Fruit fly (Drosophila melanogaster) whole organism, embryonic: ENCODE data around the gene Sf3b6.

Experiments used
- CG10147 ChIP-seq: fragments of 200-800 bp; sonication (Bioruptor generic); optimal IDR thresholded peaks from 2 replicates; lab custom pipeline; 2019; ENCODE audit warnings: missing biosample characterization, mild to moderate bottlenecking, missing genetic modification characterization, moderate library complexity
- CG1024 ChIP-seq: fragments of 200-800 bp; sonication (Bioruptor generic); IDR thresholded peaks from 2 replicates; pipeline ENCODE4 v1.3.6; 2022; ENCODE audit warnings: missing biosample characterization, missing genetic modification characterization
- CG10565 ChIP-seq: fragments of 200-800 bp; sonication (Bioruptor generic); optimal IDR thresholded peaks from 3 replicates; lab custom pipeline; 2016; ENCODE audit warnings: missing biosample characterization, mild to moderate bottlenecking, missing genetic modification characterization
- CG10959 ChIP-seq: fragments of 200-800 bp; sonication (Bioruptor generic); IDR thresholded peaks from 2 replicates; pipeline ENCODE4 v1.3.6; 2022; ENCODE audit warnings: missing biosample characterization, missing genetic modification characterization
- CG10979 ChIP-seq: fragments of 200-800 bp; sonication (Bioruptor generic); optimal IDR thresholded peaks from 2 replicates; lab custom pipeline; 2018; ENCODE audit warnings: missing biosample characterization, mild to moderate bottlenecking, missing genetic modification characterization, moderate library complexity
- CG11247 ChIP-seq: fragments of 200-800 bp; sonication (Bioruptor generic); IDR thresholded peaks from 2 replicates; pipeline ENCODE4 v1.3.6; 2022; ENCODE audit warnings: missing biosample characterization, missing genetic modification characterization
- CG11398 ChIP-seq: fragments of 200-800 bp; sonication (Bioruptor generic); optimal IDR thresholded peaks from 2 replicates; lab custom pipeline; 2016; ENCODE audit warnings: missing biosample characterization, missing genetic modification characterization
- CG14441 ChIP-seq: fragments of 200-800 bp; sonication (Bioruptor generic); IDR thresholded peaks from 2 replicates; pipeline ENCODE4 v1.3.6; 2022; ENCODE audit warnings: missing biosample characterization, missing genetic modification characterization
- CG1529 ChIP-seq: fragments of 200-800 bp; sonication (Bioruptor generic); optimal IDR thresholded peaks from 3 replicates; lab custom pipeline; 2018; ENCODE audit warnings: missing biosample characterization, missing genetic modification characterization
- CG16779 ChIP-seq: fragments of 200-800 bp; sonication (Bioruptor generic); IDR thresholded peaks from 2 replicates; pipeline ENCODE4 v1.3.6; 2022; ENCODE audit warnings: missing biosample characterization, missing genetic modification characterization
- CG17328 ChIP-seq: fragments of 200-800 bp; sonication (Bioruptor generic); IDR thresholded peaks from 2 replicates; pipeline ENCODE4 v1.3.6; 2022; ENCODE audit warnings: missing biosample characterization, missing genetic modification characterization
- CG17612 ChIP-seq: fragments of 200-800 bp; sonication (Bioruptor generic); IDR thresholded peaks from 2 replicates; pipeline ENCODE4 v1.3.6; 2022; ENCODE audit warnings: missing biosample characterization, missing genetic modification characterization
- CG17802 ChIP-seq: fragments of 200-800 bp; sonication (Bioruptor generic); optimal IDR thresholded peaks from 2 replicates; lab custom pipeline; 2018; ENCODE audit warnings: missing biosample characterization, mild to moderate bottlenecking, missing genetic modification characterization, moderate library complexity
- CG17829 ChIP-seq: fragments of 200-800 bp; optimal IDR thresholded peaks from 2 replicates; lab custom pipeline; 2019; ENCODE audit warnings: missing biosample characterization, mild to moderate bottlenecking, missing genetic modification characterization, moderate library complexity
- CG2116 ChIP-seq: fragments of 200-800 bp; sonication (Bioruptor generic); optimal IDR thresholded peaks from 3 replicates; lab custom pipeline; 2018; ENCODE audit warnings: missing biosample characterization, mild to moderate bottlenecking, missing genetic modification characterization
- CG2120 ChIP-seq: fragments of 200-800 bp; sonication (Bioruptor generic); optimal IDR thresholded peaks from 3 replicates; lab custom pipeline; 2016; ENCODE audit warnings: missing biosample characterization, missing genetic modification characterization
- CG34224 ChIP-seq: fragments of 200-800 bp; sonication (Bioruptor generic); IDR thresholded peaks from 3 replicates; pipeline ENCODE4 v1.3.6; 2022; ENCODE audit warnings: missing biosample characterization, missing genetic modification characterization; ENCODE audit not compliant: partially characterized antibody
- CG7786 ChIP-seq: fragments of 200-800 bp; sonication (Bioruptor generic); optimal IDR thresholded peaks from 2 replicates; lab custom pipeline; 2016; ENCODE audit warnings: missing biosample characterization, missing genetic modification characterization
- CG8089 ChIP-seq: fragments of 200-800 bp; sonication (Bioruptor generic); optimal IDR thresholded peaks from 3 replicates; lab custom pipeline; 2016; ENCODE audit warnings: missing biosample characterization, missing genetic modification characterization
- D ChIP-seq, 2 experiments: fragments of 200-800 bp in 1 of 2; fragments of >200 bp in 1 of 2; sonication (Bioruptor generic) in 1 of 2; optimal IDR thresholded peaks; 2 replicates in 1 of 2; 3 replicates in 1 of 2; lab custom pipeline; 2017; ENCODE audit warnings: mild to moderate bottlenecking in 1 of 2, missing biosample characterization in 1 of 2, missing genetic modification characterization in 1 of 2, missing genetic modification reagents in 1 of 2
- Dad ChIP-seq: fragments of 200-800 bp; sonication (Bioruptor generic); optimal IDR thresholded peaks from 3 replicates; lab custom pipeline; 2016; ENCODE audit warnings: missing biosample characterization, missing genetic modification characterization
- Deaf1 ChIP-seq: fragments of 200-800 bp; optimal IDR thresholded peaks from 3 replicates; lab custom pipeline; 2019; ENCODE audit warnings: missing biosample characterization, mild to moderate bottlenecking, missing genetic modification characterization, moderate library complexity
- Eip74EF ChIP-seq, 2 experiments: fragments of 200-800 bp in 1 of 2; fragments of >200 bp in 1 of 2; sonication (Bioruptor generic) in 1 of 2; optimal IDR thresholded peaks; 2 replicates each; lab custom pipeline; 2017 to 2019; ENCODE audit warnings: missing biosample characterization in 2 of 2, missing genetic modification characterization in 2 of 2, mild to moderate bottlenecking in 1 of 2, moderate library complexity in 1 of 2
- Fer2 ChIP-seq: fragments of 200-800 bp; sonication (Bioruptor generic); optimal IDR thresholded peaks from 2 replicates; lab custom pipeline; 2018; ENCODE audit warnings: missing biosample characterization, mild to moderate bottlenecking, missing genetic modification characterization, moderate library complexity
- Gug ChIP-seq: fragments of 200-800 bp; sonication (Bioruptor generic); IDR thresholded peaks from 4 replicates; pipeline ENCODE4 v1.3.6; 2022; ENCODE audit warnings: missing biosample characterization, missing genetic modification characterization
- HHEX ChIP-seq: fragments of 200-800 bp; sonication (Bioruptor generic); optimal IDR thresholded peaks from 3 replicates; lab custom pipeline; 2017; ENCODE audit warnings: missing biosample characterization, mild to moderate bottlenecking, missing genetic modification characterization, missing genetic modification reagents
- HLHmδ ChIP-seq: fragments of 200-800 bp; sonication (Bioruptor generic); optimal IDR thresholded peaks from 2 replicates; lab custom pipeline; 2018; ENCODE audit warnings: missing biosample characterization, mild to moderate bottlenecking, missing genetic modification characterization, moderate library complexity
- Lhr ChIP-seq: fragments of 200-800 bp; sonication (Bioruptor generic); optimal IDR thresholded peaks from 3 replicates; lab custom pipeline; 2017; ENCODE audit warnings: mild to moderate bottlenecking, missing biosample characterization, missing genetic modification reagents, missing genetic modification characterization
- Six4 ChIP-seq: fragments of 200-800 bp; sonication (Bioruptor generic); optimal IDR thresholded peaks from 2 replicates; lab custom pipeline; 2016; ENCODE audit warnings: missing biosample characterization, missing genetic modification characterization
- Usf ChIP-seq: fragments of 200-800 bp; sonication (Bioruptor generic); optimal IDR thresholded peaks from 2 replicates; lab custom pipeline; 2017; ENCODE audit warnings: missing genotype, missing biosample characterization, missing genetic modification characterization
- ap ChIP-seq: fragments of 200-800 bp; sonication (Bioruptor generic); IDR thresholded peaks from 2 replicates; pipeline ENCODE4 v1.3.6; 2022; ENCODE audit warnings: missing biosample characterization, missing genetic modification characterization
- ewg ChIP-seq: fragments of 200-800 bp; sonication (Bioruptor generic); optimal IDR thresholded peaks from 3 replicates; lab custom pipeline; 2017; ENCODE audit warnings: mild to moderate bottlenecking, missing biosample characterization, missing genetic modification reagents, missing genetic modification characterization
- fu2 ChIP-seq: fragments of 200-800 bp; sonication (Bioruptor generic); optimal IDR thresholded peaks from 2 replicates; lab custom pipeline; 2016; ENCODE audit warnings: missing biosample characterization, missing genetic modification characterization
- h ChIP-seq: fragments of >200 bp; optimal IDR thresholded peaks from 2 replicates; lab custom pipeline; 2017
- ind ChIP-seq: fragments of 200-800 bp; sonication (Bioruptor generic); optimal IDR thresholded peaks from 3 replicates; lab custom pipeline; 2016; ENCODE audit warnings: missing biosample characterization, missing genetic modification characterization
- maf-S ChIP-seq: fragments of 200-800 bp; sonication (Bioruptor generic); optimal IDR thresholded peaks from 2 replicates; lab custom pipeline; 2016; ENCODE audit warnings: missing biosample characterization, missing genetic modification characterization
- nmo ChIP-seq: fragments of 200-800 bp; sonication (Bioruptor generic); optimal IDR thresholded peaks from 2 replicates; lab custom pipeline; 2018; ENCODE audit warnings: missing biosample characterization, mild to moderate bottlenecking, missing genetic modification characterization, moderate library complexity
- pho ChIP-seq: fragments of 200-800 bp; sonication (Bioruptor generic); optimal IDR thresholded peaks from 2 replicates; lab custom pipeline; 2016; ENCODE audit warnings: missing biosample characterization, missing genetic modification characterization
- phol ChIP-seq: fragments of 200-800 bp; sonication (Bioruptor generic); optimal IDR thresholded peaks from 3 replicates; lab custom pipeline; 2018; ENCODE audit warnings: missing biosample characterization, mild to moderate bottlenecking, missing genetic modification characterization, moderate library complexity
- ranshi ChIP-seq: fragments of 200-800 bp; sonication (Bioruptor generic); IDR thresholded peaks from 2 replicates; pipeline ENCODE4 v1.3.6; 2022; ENCODE audit warnings: missing biosample characterization, missing genetic modification characterization
- ro ChIP-seq: fragments of 200-800 bp; sonication (Bioruptor generic); IDR thresholded peaks from 2 replicates; pipeline ENCODE4 v1.3.6; 2022; ENCODE audit warnings: missing biosample characterization, missing genetic modification characterization
- sc ChIP-seq, 3 experiments: fragments of >200 bp in 2 of 3; fragments of 200-800 bp in 1 of 3; sonication (Bioruptor generic) in 1 of 3; optimal IDR thresholded peaks; 2 replicates in 2 of 3; 3 replicates in 1 of 3; lab custom pipeline; 2017; ENCODE audit warnings: mild to moderate bottlenecking in 1 of 3, missing biosample characterization in 1 of 3, missing genetic modification characterization in 1 of 3, missing genetic modification reagents in 1 of 3
- slou ChIP-seq: fragments of 200-800 bp; sonication (Bioruptor generic); optimal IDR thresholded peaks from 3 replicates; lab custom pipeline; 2016; ENCODE audit warnings: missing biosample characterization, missing genetic modification characterization
- sug ChIP-seq: fragments of 200-800 bp; optimal IDR thresholded peaks from 2 replicates; lab custom pipeline; 2019; ENCODE audit warnings: missing biosample characterization, mild to moderate bottlenecking, missing genetic modification characterization, moderate library complexity
- twi ChIP-seq: fragments of 200-800 bp; optimal IDR thresholded peaks from 2 replicates; lab custom pipeline; 2019; ENCODE audit warnings: missing biosample characterization, mild to moderate bottlenecking, missing genetic modification characterization, moderate library complexity
- vfl ChIP-seq: fragments of 200-800 bp; sonication (Bioruptor generic); optimal IDR thresholded peaks from 2 replicates; lab custom pipeline; 2016; ENCODE audit warnings: missing biosample characterization, missing genetic modification characterization
- wor ChIP-seq: fragments of 200-800 bp; sonication (Bioruptor generic); IDR thresholded peaks from 2 replicates; pipeline ENCODE4 v1.3.6; 2022; ENCODE audit warnings: missing biosample characterization, missing genetic modification characterization
- zfh1 ChIP-seq: fragments of 200-800 bp; sonication (Bioruptor generic); IDR thresholded peaks from 3 replicates; pipeline ENCODE4 v1.3.6; 2022; ENCODE audit warnings: missing biosample characterization, missing genetic modification characterization

Sf3b6 gene

DNA sequence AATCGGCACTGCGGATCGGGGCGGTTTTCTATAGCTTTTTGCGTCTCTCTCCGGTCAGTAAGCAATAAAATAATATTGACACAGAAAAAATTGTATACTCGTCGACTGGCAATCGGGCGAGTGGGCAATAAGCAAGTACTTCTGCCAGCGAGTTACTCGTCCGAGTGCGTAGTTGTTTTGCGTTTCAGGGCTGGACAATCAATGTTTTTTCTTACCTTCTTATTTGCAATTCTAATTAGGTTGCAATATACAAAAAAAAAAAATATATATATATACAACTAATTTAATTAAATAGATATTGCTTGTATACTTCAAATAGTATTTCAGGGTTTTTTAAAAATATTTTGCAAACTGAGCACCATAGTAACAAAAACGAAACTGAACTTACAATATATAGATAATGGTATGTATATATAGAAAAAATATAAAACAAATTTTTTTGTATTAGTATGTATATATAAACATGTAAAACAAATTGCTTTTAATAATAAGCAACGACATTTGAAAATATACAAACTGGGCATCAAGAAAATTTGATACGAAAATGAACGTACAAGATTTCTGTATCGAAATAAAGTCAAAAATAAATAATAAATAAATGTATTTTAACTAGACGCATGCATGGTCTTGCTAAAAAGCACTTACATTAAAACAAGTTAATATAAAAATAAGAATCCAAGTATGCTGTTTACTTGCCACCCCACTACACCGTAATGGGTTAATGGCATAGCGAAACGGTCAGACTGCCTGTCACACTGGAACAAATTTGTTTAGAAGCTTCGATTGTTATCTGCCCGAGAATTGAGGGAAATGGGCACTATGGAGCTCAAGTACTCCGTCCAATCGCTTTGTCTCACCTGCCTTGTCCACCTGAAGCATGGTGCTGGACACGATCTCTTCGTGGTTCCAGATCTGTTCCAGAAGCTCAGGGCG lies 3.7 kb downstream of the Sf3b6 start, which contains the start of the genes D19A and CG7386 (continued):
- TF ChIP-seq CG17829 (tag; lab: Kevin White, UChicago) = peak; percentile 64
- peak; percentile 42; the same call in 1 of the 2 replicates for TF ChIP-seq wor (GFP tag; lab: Robert Waterston, UW)
- peak; percentile 38 for TF ChIP-seq pho (GFP tag; lab: Kevin White, UChicago)
- TF ChIP-seq CG2116 (GFP tag; lab: Kevin White, UChicago) = peak; percentile 11
- TF ChIP-seq CG11247 (GFP tag; lab: Robert Waterston, UW) = peak; percentile 40
- TF ChIP-seq CG10565 = no peak
- TF ChIP-seq sc (optimal IDR thresholded peaks at IDR 0.05; lab: Kevin White, UChicago) = no peak
- no peak for TF ChIP-seq sc (GFP tag; optimal IDR thresholded peaks at IDR 0.05; lab: Kevin White, UChicago)
- TF ChIP-seq slou (GFP tag; lab: Kevin White, UChicago) = peak; percentile 28
- TF ChIP-seq ranshi (GFP tag; lab: Robert Waterston, UW) = peak; percentile 53
- peak; percentile 61 for TF ChIP-seq phol
- TF ChIP-seq CG8089 (GFP tag; lab: Kevin White, UChicago) = peak; percentile 18
- peak; percentile 11 for TF ChIP-seq Fer2 (tag; lab: Kevin White, UChicago)
- peak; percentile 79 for TF ChIP-seq CG2120
- TF ChIP-seq vfl (GFP tag; lab: Kevin White, UChicago) = peak; percentile 18
- TF ChIP-seq CG11398 (GFP tag; lab: Kevin White, UChicago) = no peak
- TF ChIP-seq HHEX (GFP tag; lab: Kevin White, UChicago) = peak; percentile 4
- TF ChIP-seq zfh1 = peak; percentile 72
- TF ChIP-seq Deaf1 = no peak
- TF ChIP-seq Eip74EF (GFP tag; optimal IDR thresholded peaks at IDR 0.05; lab: Kevin White, UChicago) = no peak
- TF ChIP-seq CG34224 (GFP tag; lab: Robert Waterston, UW) = no peak; the same call in 2 of the 3 replicates
- peak; percentile 56 for TF ChIP-seq CG7786 (GFP tag; lab: Kevin White, UChicago)
- no peak for TF ChIP-seq ro
- TF ChIP-seq ap = no peak
- peak; percentile 71 for TF ChIP-seq CG10959 (GFP tag; lab: Robert Waterston, UW)
- no peak for TF ChIP-seq Usf (GFP tag; lab: Kevin White, UChicago)
- peak; percentile 53 for TF ChIP-seq CG14441 (GFP tag; lab: Robert Waterston, UW)
- TF ChIP-seq CG10979 (tag; lab: Kevin White, UChicago) = peak; percentile 33
- peak; percentile 9 for TF ChIP-seq fu2 (GFP tag; lab: Kevin White, UChicago)
- no peak for TF ChIP-seq HLHmδ (GFP tag; lab: Kevin White, UChicago)
- TF ChIP-seq sug (tag; lab: Kevin White, UChicago) = peak; percentile 25
- no peak for TF ChIP-seq CG17802
- TF ChIP-seq ind (GFP tag; lab: Kevin White, UChicago) = peak; percentile 57
- TF ChIP-seq CG1024 (GFP tag; lab: Robert Waterston, UW) = peak; percentile 57
- no peak for TF ChIP-seq CG1529 (GFP tag; lab: Kevin White, UChicago)
- peak; percentile 75; the same call in 3 of the 4 replicates for TF ChIP-seq Gug (GFP tag; lab: Robert Waterston, UW)
- TF ChIP-seq CG17328 (GFP tag; lab: Robert Waterston, UW) = peak; percentile 54
- no peak for TF ChIP-seq Dad (GFP tag; lab: Kevin White, UChicago)
- TF ChIP-seq Six4 (GFP tag; lab: Kevin White, UChicago) = no peak
- TF ChIP-seq nmo = peak; percentile 21
- TF ChIP-seq ewg (GFP tag; lab: Kevin White, UChicago) = peak; percentile 23
- no peak for TF ChIP-seq CG17612 (GFP tag; lab: Robert Waterston, UW)
- TF ChIP-seq maf-S (GFP tag; lab: Kevin White, UChicago) = peak; percentile 29
- TF ChIP-seq twi (tag; lab: Kevin White, UChicago) = no peak
- no peak for TF ChIP-seq D (optimal IDR thresholded peaks at IDR 0.05; lab: Kevin White, UChicago)
- peak; percentile 14 for TF ChIP-seq D (GFP tag; optimal IDR thresholded peaks at IDR 0.05; lab: Kevin White, UChicago)
- no peak for TF ChIP-seq Lhr (GFP tag; lab: Kevin White, UChicago)
- TF ChIP-seq CG10147 (GFP tag; lab: Kevin White, UChicago) = peak; percentile 45
- TF ChIP-seq CG16779 (GFP tag; lab: Robert Waterston, UW) = 0 out of 2 replicates have a peak, but pooled peaks have one; percentile 20
- TF ChIP-seq h (lab: Kevin White, UChicago) = no peak
